Fruit fly (Drosophila melanogaster): Measurements from ENCODE around the gene upd3.

Gene upd3

dm6 chrX:18303580-18304305, 26.7 kb downstream of the upd3 start:
- TF ChIP-seq CG34367 (tag; optimal IDR thresholded peaks at IDR 0.05) (no peak), EcR (GFP tag; optimal IDR thresholded peaks at IDR 0.05) (no peak), CG4496 (GFP tag; IDR thresholded peaks at IDR 0.05) (no peak)

DNA sequence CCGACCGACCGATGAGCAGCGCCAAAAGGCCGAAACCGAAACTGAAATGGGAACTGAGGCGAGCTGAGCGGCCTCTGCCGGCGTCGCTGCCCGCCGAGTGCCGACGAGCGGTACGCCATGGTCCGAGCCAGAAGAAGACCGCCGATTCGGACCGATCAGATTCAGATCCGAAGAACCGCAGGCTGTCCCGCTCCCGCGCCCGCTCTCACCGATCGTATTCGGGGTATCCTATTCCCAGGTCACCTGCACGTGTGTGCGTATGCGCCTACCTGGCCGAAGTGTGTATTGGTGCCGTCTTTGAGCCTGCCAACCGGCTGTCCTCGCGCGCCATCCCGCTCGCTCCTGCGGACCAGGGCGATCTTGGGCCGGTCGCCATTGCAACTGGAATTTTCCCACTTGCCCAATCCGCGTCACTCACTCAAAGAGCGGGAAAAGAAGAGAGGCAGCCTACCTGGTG, 32.2 kb downstream of the upd3 start, which contains the start of gene upd1:
TSS of gene upd1 (minus strand) at position 51 of the 457 bp plus-strand sequence.
- TF ChIP-seq CG13204 (GFP tag; optimal IDR thresholded peaks at IDR 0.05) (peak; percentile 75), Pif1B (GFP tag; optimal IDR thresholded peaks at IDR 0.05) (no peak), CG10348 (GFP tag; IDR thresholded peaks at IDR 0.05) (no peak)

DNA sequence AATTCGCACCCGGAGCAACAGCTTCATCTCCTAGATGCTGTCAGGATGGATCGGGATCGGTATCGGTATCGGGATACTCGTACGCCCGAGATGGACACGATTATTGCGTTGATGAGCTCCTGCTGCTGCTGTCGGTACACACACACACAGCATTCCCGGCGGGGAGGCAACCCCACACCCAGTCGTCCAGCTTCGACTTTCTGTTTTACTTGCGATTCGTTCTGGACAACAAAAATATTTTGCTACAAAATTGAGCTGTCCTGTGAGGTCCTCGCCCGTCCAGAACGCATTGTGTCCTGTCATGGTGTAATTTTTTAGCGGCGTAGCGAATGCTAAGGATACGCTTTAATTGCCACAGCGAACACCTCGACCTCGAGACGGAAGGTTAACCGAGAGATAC, 33.9 kb downstream of the upd3 start:
- TF ChIP-seq CG4496 (GFP tag; IDR thresholded peaks at IDR 0.05) (no peak), fd96Ca (GFP tag; IDR thresholded peaks at IDR 0.05) (no peak)

DNA sequence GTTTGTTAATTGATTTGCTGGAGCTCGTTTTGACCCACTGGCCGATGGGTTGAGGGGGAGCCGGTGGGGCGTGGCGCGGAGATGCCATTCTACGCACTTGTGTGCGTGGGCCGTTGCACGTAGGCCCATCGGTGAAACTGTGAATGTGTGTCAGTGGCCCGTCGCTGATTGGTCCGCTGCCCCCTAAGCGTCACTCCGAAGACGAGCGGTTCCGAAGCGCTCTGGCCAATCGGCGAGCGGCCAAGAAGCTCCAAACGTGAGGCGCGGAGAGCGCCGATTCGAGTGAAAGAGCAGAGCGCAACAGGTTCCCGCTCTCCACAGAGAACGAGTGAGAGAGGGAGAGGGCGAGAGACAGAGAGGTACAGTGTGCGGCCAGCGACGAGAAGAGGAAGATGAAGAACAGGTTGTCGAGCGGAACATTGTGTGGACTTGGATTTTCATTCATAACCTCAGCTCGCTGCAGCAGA, 35.4 kb downstream of the upd3 start:
- TF ChIP-seq CG9948 (tag; optimal IDR thresholded peaks at IDR 0.05) (no peak), fd96Ca (GFP tag; IDR thresholded peaks at IDR 0.05) (peak; percentile 26; the same call in 1 of the 3 replicates), CG12605 (GFP tag; IDR thresholded peaks at IDR 0.05) (peak; percentile 86), EcR (GFP tag; optimal IDR thresholded peaks at IDR 0.05) (peak; percentile 22), CG13204 (GFP tag; optimal IDR thresholded peaks at IDR 0.05) (peak; percentile 94), Pif1B (GFP tag; optimal IDR thresholded peaks at IDR 0.05) (no peak), Ets98B (GFP tag; IDR thresholded peaks at IDR 0.05) (peak; percentile 27; the same call in 1 of the 2 replicates), CG4496 (GFP tag; IDR thresholded peaks at IDR 0.05) (peak; percentile 67; the same call in 2 of the 3 replicates), rn (GFP tag; IDR thresholded peaks at IDR 0.05) (no peak), D1 (tag; optimal IDR thresholded peaks at IDR 0.05) (no peak), CG17806 (tag; optimal IDR thresholded peaks at IDR 0.05) (no peak), CG15710 (tag; optimal IDR thresholded peaks at IDR 0.05) (no peak), CG14655 (GFP tag; optimal IDR thresholded peaks at IDR 0.05) (no peak)

DNA sequence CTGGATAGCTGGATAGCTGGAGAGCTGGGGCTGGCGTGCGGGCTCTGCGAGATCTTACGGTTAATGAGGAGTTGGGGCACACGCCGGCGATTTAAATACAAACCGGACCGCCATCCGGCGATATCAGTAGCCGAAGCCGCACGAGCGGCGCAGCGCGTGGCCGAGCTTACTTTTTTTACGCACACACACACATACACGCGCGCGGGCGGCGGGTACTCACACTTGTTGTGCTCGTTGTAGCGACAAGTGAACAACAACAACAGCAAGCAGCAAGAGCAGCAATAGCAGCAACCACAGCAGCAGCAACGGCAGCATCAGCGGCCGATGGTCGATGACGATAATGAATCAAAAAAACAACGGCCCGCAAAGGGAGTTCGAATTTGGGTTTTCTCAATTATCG, 38.8 kb downstream of the upd3 start:
- TF ChIP-seq CG13204 (GFP tag; optimal IDR thresholded peaks at IDR 0.05) = peak; percentile 59
- TF ChIP-seq Pif1B (GFP tag; optimal IDR thresholded peaks at IDR 0.05) = no peak

- TF ChIP-seq fd96Ca (GFP tag; IDR thresholded peaks at IDR 0.05) (peak; percentile 16; the same call in 1 of the 3 replicates), CG4496 (GFP tag; IDR thresholded peaks at IDR 0.05) (peak; percentile 46; the same call in 1 of the 3 replicates), CG17806 (tag; optimal IDR thresholded peaks at IDR 0.05) (no peak), CG32121 (GFP tag; IDR thresholded peaks at IDR 0.05) (no peak), gl (tag; optimal IDR thresholded peaks at IDR 0.05) (no peak), CG14655 (GFP tag; optimal IDR thresholded peaks at IDR 0.05) (peak; percentile 41), Snoo (tag; optimal IDR thresholded peaks at IDR 0.05) (no peak), CG34367 (tag; optimal IDR thresholded peaks at IDR 0.05) (no peak), CG15710 (tag; optimal IDR thresholded peaks at IDR 0.05) (no peak)
Observed at dm6 chrX:18319912-18320520, 43.0 kb downstream of the upd3 start.

dm6 chrX:18320825-18321224, 43.8 kb downstream of the upd3 start, which contains the start of gene CG6023:
Gene CG6023 (minus strand): TSS chrX:18321193.
- TF ChIP-seq CG4496 (GFP tag; IDR thresholded peaks at IDR 0.05) (0 out of 3 replicates have a peak, but pooled peaks have one; percentile 24), CG32121 (GFP tag; IDR thresholded peaks at IDR 0.05) (no peak)

DNA sequence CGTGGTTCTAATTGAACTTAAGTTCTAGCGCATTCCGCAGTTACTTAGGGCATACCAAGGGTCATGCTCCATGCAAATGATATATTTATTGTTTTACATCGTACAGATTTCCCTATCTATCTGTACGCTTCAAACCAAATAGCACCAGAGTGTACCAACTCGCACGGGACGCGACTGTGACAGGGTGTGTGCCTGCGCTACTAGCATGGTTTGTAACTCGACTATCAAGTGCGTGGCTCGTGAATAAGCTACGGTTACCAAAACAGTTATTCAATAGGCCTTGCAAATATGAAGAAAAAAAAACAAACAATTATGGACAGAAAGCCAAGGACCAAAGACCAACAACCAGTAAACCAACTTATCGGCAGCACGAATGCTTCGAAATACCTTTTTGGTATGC, 44.3 kb downstream of the upd3 start:
- TF ChIP-seq rn (GFP tag; IDR thresholded peaks at IDR 0.05) (no peak), CG13204 (GFP tag; optimal IDR thresholded peaks at IDR 0.05) (no peak), CG8301 (tag; optimal IDR thresholded peaks at IDR 0.05) (no peak), Snoo (tag; optimal IDR thresholded peaks at IDR 0.05) (no peak), CG10348 (GFP tag; IDR thresholded peaks at IDR 0.05) (no peak), CG17806 (tag; optimal IDR thresholded peaks at IDR 0.05) (no peak), CG9948 (tag; optimal IDR thresholded peaks at IDR 0.05) (no peak), Pif1B (GFP tag; optimal IDR thresholded peaks at IDR 0.05) (no peak), CG34367 (tag; optimal IDR thresholded peaks at IDR 0.05) (no peak), gl (tag; optimal IDR thresholded peaks at IDR 0.05) (no peak), CG32121 (GFP tag; IDR thresholded peaks at IDR 0.05) (no peak), CG12605 (GFP tag; IDR thresholded peaks at IDR 0.05) (no peak), EcR (GFP tag; optimal IDR thresholded peaks at IDR 0.05) (no peak)
